Worm (Caenorhabditis elegans): Measurements from ENCODE around the gene atfs-1.

- TF ChIP-seq him-1 (tag; optimal IDR thresholded peaks at IDR 0.05) (no peak), dao-5 (tag; optimal IDR thresholded peaks at IDR 0.05) (no peak), W03F9.2 (tag; optimal IDR thresholded peaks at IDR 0.05) (no peak)
Observed at ce11 chrV:14235942-14236341, 42.5 kb downstream of the atfs-1 start, which contains the start of gene ent-3.
